Fruit fly (Drosophila melanogaster) whole organism, embryonic: ENCODE data around the gene CG6901.

Source experiments
- CG10431 ChIP-seq: fragments of 200-800 bp; sonication (Bioruptor generic); optimal IDR thresholded peaks from 3 replicates; lab custom pipeline; 2018; ENCODE audit warnings: missing biosample characterization, mild to moderate bottlenecking, missing genetic modification characterization
- CG12155 ChIP-seq: fragments of 200-800 bp; sonication (Bioruptor generic); optimal IDR thresholded peaks from 3 replicates; lab custom pipeline; 2016; ENCODE audit warnings: missing biosample characterization, missing genetic modification characterization
- CG1233 ChIP-seq: fragments of 200-800 bp; sonication (Bioruptor generic); optimal IDR thresholded peaks from 4 replicates; lab custom pipeline; 2018; ENCODE audit warnings: missing biosample characterization, mild to moderate bottlenecking, missing genetic modification characterization
- CG13287 ChIP-seq: fragments of 200-800 bp; sonication (Bioruptor generic); IDR thresholded peaks from 2 replicates; pipeline ENCODE4 v1.3.6; 2022; ENCODE audit warnings: missing biosample characterization, missing genetic modification characterization; ENCODE audit not compliant: partially characterized antibody
- CG13775 ChIP-seq: fragments of 200-800 bp; sonication (Bioruptor generic); optimal IDR thresholded peaks from 3 replicates; lab custom pipeline; 2017; ENCODE audit warnings: missing biosample characterization, mild to moderate bottlenecking, missing genetic modification characterization
- CG14667 ChIP-seq: fragments of 200-800 bp; sonication (Bioruptor generic); IDR thresholded peaks from 2 replicates; pipeline ENCODE4 v1.3.6; 2022; ENCODE audit warnings: missing biosample characterization, missing genetic modification characterization
- CG15269 ChIP-seq: fragments of 200-800 bp; sonication (Bioruptor generic); optimal IDR thresholded peaks from 2 replicates; lab custom pipeline; 2018; ENCODE audit warnings: missing biosample characterization, mild to moderate bottlenecking, missing genetic modification characterization, moderate library complexity
- CG15696 ChIP-seq: fragments of 200-800 bp; sonication (Bioruptor generic); optimal IDR thresholded peaks from 2 replicates; lab custom pipeline; 2019; ENCODE audit warnings: missing biosample characterization, mild to moderate bottlenecking, missing genetic modification characterization, moderate library complexity
- CG16815 ChIP-seq: fragments of 200-800 bp; sonication (Bioruptor generic); optimal IDR thresholded peaks from 3 replicates; lab custom pipeline; 2017; ENCODE audit warnings: missing biosample characterization, mild to moderate bottlenecking, missing genetic modification characterization
- CG17359 ChIP-seq: fragments of 200-800 bp; sonication (Bioruptor generic); optimal IDR thresholded peaks from 3 replicates; lab custom pipeline; 2018; ENCODE audit warnings: missing biosample characterization, mild to moderate bottlenecking, missing genetic modification characterization, moderate library complexity
- CG17385 ChIP-seq: fragments of 200-800 bp; sonication (Bioruptor generic); optimal IDR thresholded peaks from 3 replicates; lab custom pipeline; 2018; ENCODE audit warnings: missing biosample characterization, mild to moderate bottlenecking, missing genetic modification characterization
- CG17829 ChIP-seq: fragments of 200-800 bp; optimal IDR thresholded peaks from 2 replicates; lab custom pipeline; 2019; ENCODE audit warnings: missing biosample characterization, mild to moderate bottlenecking, missing genetic modification characterization, moderate library complexity
- CG18476 ChIP-seq: fragments of 200-800 bp; sonication (Bioruptor generic); optimal IDR thresholded peaks from 2 replicates; lab custom pipeline; 2016; ENCODE audit warnings: missing biosample characterization, mild to moderate bottlenecking, missing genetic modification characterization
- CG2199 ChIP-seq: fragments of 200-800 bp; sonication (Bioruptor generic); IDR thresholded peaks from 3 replicates; pipeline ENCODE4 v1.3.6; 2022; ENCODE audit warnings: missing biosample characterization, missing genetic modification characterization
- CG30403 ChIP-seq: fragments of 200-800 bp; sonication (Bioruptor generic); optimal IDR thresholded peaks from 3 replicates; lab custom pipeline; 2016; ENCODE audit warnings: missing biosample characterization, missing genetic modification characterization
- CG4617 ChIP-seq: fragments of 200-800 bp; sonication (Bioruptor generic); optimal IDR thresholded peaks from 3 replicates; lab custom pipeline; 2016; ENCODE audit warnings: missing biosample characterization, missing genetic modification characterization, borderline replicate concordance
- CG4854 ChIP-seq: fragments of 200-800 bp; sonication (Bioruptor generic); optimal IDR thresholded peaks from 2 replicates; lab custom pipeline; 2016; ENCODE audit warnings: missing biosample characterization, missing genetic modification characterization, inconsistent platforms
- CG5953 ChIP-seq: fragments of 200-800 bp; sonication (Bioruptor generic); IDR thresholded peaks from 2 replicates; pipeline ENCODE4 v1.3.6; 2022; ENCODE audit warnings: missing biosample characterization, missing genetic modification characterization
- CG6813 ChIP-seq: fragments of 200-800 bp; sonication (Bioruptor generic); optimal IDR thresholded peaks from 2 replicates; lab custom pipeline; 2017; ENCODE audit warnings: missing biosample characterization, missing genetic modification characterization, mild to moderate bottlenecking, moderate library complexity, missing genetic modification reagents
- CG7556 ChIP-seq: fragments of 200-800 bp; sonication (Bioruptor generic); optimal IDR thresholded peaks from 2 replicates; lab custom pipeline; 2017; ENCODE audit warnings: missing biosample characterization, mild to moderate bottlenecking, missing genetic modification characterization
- CG8478 ChIP-seq: fragments of >200 bp; optimal IDR thresholded peaks from 2 replicates; lab custom pipeline; 2018
- CG8765 ChIP-seq: fragments of 200-800 bp; sonication (Bioruptor generic); IDR thresholded peaks from 2 replicates; pipeline ENCODE4 v1.3.6; 2022; ENCODE audit warnings: missing biosample characterization, missing genetic modification characterization
- Camta ChIP-seq: fragments of 200-800 bp; sonication (Bioruptor generic); optimal IDR thresholded peaks from 2 replicates; lab custom pipeline; 2016; ENCODE audit warnings: missing biosample characterization, missing genetic modification characterization
- Dip2 ChIP-seq: fragments of 200-800 bp; sonication (Bioruptor generic); IDR thresholded peaks from 2 replicates; pipeline ENCODE4 v1.3.6; 2022; ENCODE audit warnings: missing biosample characterization, missing genetic modification characterization
- E2f1 ChIP-seq: fragments of 200-800 bp; sonication (Bioruptor generic); IDR thresholded peaks from 2 replicates; pipeline ENCODE4 v1.3.6; 2022; ENCODE audit warnings: missing biosample characterization, missing genetic modification characterization
- MESR4 ChIP-seq: fragments of 200-800 bp; sonication (Bioruptor generic); optimal IDR thresholded peaks from 2 replicates; lab custom pipeline; 2018; ENCODE audit warnings: missing biosample characterization, mild to moderate bottlenecking, missing genetic modification characterization, moderate library complexity
- MTF-1 ChIP-seq: fragments of 200-800 bp; sonication (Bioruptor generic); optimal IDR thresholded peaks from 2 replicates; lab custom pipeline; 2018; ENCODE audit warnings: missing biosample characterization, mild to moderate bottlenecking, missing genetic modification characterization, borderline replicate concordance
- Max ChIP-seq: fragments of 200-800 bp; sonication (Bioruptor generic); optimal IDR thresholded peaks from 2 replicates; lab custom pipeline; 2016; ENCODE audit warnings: missing biosample characterization, mild to moderate bottlenecking, missing genetic modification characterization
- Sin3A ChIP-seq: fragments of >200 bp; optimal IDR thresholded peaks from 2 replicates; lab custom pipeline; 2018
- Xrp1 ChIP-seq: fragments of 200-800 bp; sonication (Bioruptor generic); IDR thresholded peaks from 2 replicates; pipeline ENCODE4 v1.3.6; 2022; ENCODE audit warnings: missing biosample characterization, missing genetic modification characterization
- amos ChIP-seq: fragments of 200-800 bp; sonication (Bioruptor generic); IDR thresholded peaks from 2 replicates; pipeline ENCODE4 v1.3.6; 2022; ENCODE audit warnings: missing biosample characterization, missing genetic modification characterization; ENCODE audit not compliant: partially characterized antibody
- bcd ChIP-seq: fragments of 200-800 bp; sonication (Bioruptor generic); optimal IDR thresholded peaks from 2 replicates; lab custom pipeline; 2017; ENCODE audit warnings: missing biosample characterization, mild to moderate bottlenecking, missing genetic modification characterization
- bigmax ChIP-seq: fragments of 200-800 bp; sonication (Bioruptor generic); optimal IDR thresholded peaks from 2 replicates; lab custom pipeline; 2018; ENCODE audit warnings: missing biosample characterization, mild to moderate bottlenecking, missing genetic modification characterization
- chm ChIP-seq: fragments of 200-800 bp; sonication (Bioruptor generic); IDR thresholded peaks from 2 replicates; pipeline ENCODE4 v1.3.6; 2022; ENCODE audit warnings: missing biosample characterization, missing genetic modification characterization
- ci ChIP-seq: fragments of 200-800 bp; sonication (Bioruptor generic); IDR thresholded peaks from 3 replicates; pipeline ENCODE4 v1.3.6; 2022; ENCODE audit warnings: missing biosample characterization, missing genetic modification characterization
- crol ChIP-seq: fragments of 200-800 bp; sonication (Bioruptor generic); IDR thresholded peaks from 2 replicates; pipeline ENCODE4 v1.3.6; 2022; ENCODE audit warnings: missing biosample characterization, missing genetic modification characterization
- dmrt11E ChIP-seq: fragments of 200-800 bp; sonication (Bioruptor generic); optimal IDR thresholded peaks from 3 replicates; lab custom pipeline; 2018; ENCODE audit warnings: missing biosample characterization, mild to moderate bottlenecking, missing genetic modification characterization, moderate library complexity
- ems ChIP-seq: fragments of 200-800 bp; sonication (Bioruptor generic); optimal IDR thresholded peaks from 3 replicates; lab custom pipeline; 2016; ENCODE audit warnings: missing biosample characterization, missing genetic modification characterization
- fd102C ChIP-seq: fragments of 200-800 bp; sonication (Bioruptor generic); optimal IDR thresholded peaks from 2 replicates; lab custom pipeline; 2018; ENCODE audit warnings: missing biosample characterization, mild to moderate bottlenecking, missing genetic modification characterization, moderate library complexity
- grau ChIP-seq: fragments of 200-800 bp; optimal IDR thresholded peaks from 3 replicates; lab custom pipeline; 2019; ENCODE audit warnings: missing biosample characterization, mild to moderate bottlenecking, missing genetic modification characterization, moderate library complexity
- grn ChIP-seq: fragments of 200-800 bp; sonication (Bioruptor generic); optimal IDR thresholded peaks from 3 replicates; lab custom pipeline; 2017; ENCODE audit warnings: missing biosample characterization, missing genetic modification characterization
- her ChIP-seq: fragments of 200-800 bp; sonication (Bioruptor generic); optimal IDR thresholded peaks from 2 replicates; lab custom pipeline; 2016; ENCODE audit warnings: missing biosample characterization, missing genetic modification characterization
- lbe ChIP-seq: fragments of 200-800 bp; sonication (Bioruptor generic); optimal IDR thresholded peaks from 2 replicates; lab custom pipeline; 2016; ENCODE audit warnings: missing biosample characterization, mild to moderate bottlenecking, missing genetic modification characterization
- lov ChIP-seq, 2 experiments: fragments of 200-800 bp in 1 of 2; fragments of >200 bp in 1 of 2; sonication (Bioruptor generic) in 1 of 2; IDR thresholded peaks in 1 of 2; optimal IDR thresholded peaks in 1 of 2; 2 replicates in 1 of 2; 3 replicates in 1 of 2; pipeline versions ENCODE4 v1.3.6 to Lab custom; 2017 to 2022; ENCODE audit warnings: missing biosample characterization in 1 of 2, missing genetic modification characterization in 1 of 2
- prd ChIP-seq, 3 experiments: fragments of >200 bp in 2 of 3; fragments of 200-800 bp in 1 of 3; sonication (Bioruptor generic) in 1 of 3; optimal IDR thresholded peaks in 2 of 3; IDR thresholded peaks in 1 of 3; 2 replicates in 2 of 3; 3 replicates in 1 of 3; pipeline versions ENCODE4 v1.3.6 to Lab custom; 2017 to 2022; ENCODE audit warnings: missing biosample characterization in 1 of 3, missing genetic modification characterization in 1 of 3
- repo ChIP-seq: fragments of 200-800 bp; sonication (Bioruptor generic); optimal IDR thresholded peaks from 2 replicates; lab custom pipeline; 2016; ENCODE audit warnings: missing biosample characterization, missing genetic modification characterization
- rib ChIP-seq: fragments of 200-800 bp; sonication (Bioruptor generic); IDR thresholded peaks from 2 replicates; pipeline ENCODE4 v1.3.6; 2022; ENCODE audit warnings: missing biosample characterization, missing genetic modification characterization
- toy ChIP-seq: fragments of 200-800 bp; sonication (Bioruptor generic); IDR thresholded peaks from 2 replicates; pipeline ENCODE4 v1.3.6; 2022; ENCODE audit warnings: missing biosample characterization, missing genetic modification characterization
- vfl ChIP-seq: fragments of 200-800 bp; sonication (Bioruptor generic); optimal IDR thresholded peaks from 2 replicates; lab custom pipeline; 2016; ENCODE audit warnings: missing biosample characterization, missing genetic modification characterization
- wor ChIP-seq: fragments of 200-800 bp; sonication (Bioruptor generic); IDR thresholded peaks from 2 replicates; pipeline ENCODE4 v1.3.6; 2022; ENCODE audit warnings: missing biosample characterization, missing genetic modification characterization

The CG6901 gene

DNA sequence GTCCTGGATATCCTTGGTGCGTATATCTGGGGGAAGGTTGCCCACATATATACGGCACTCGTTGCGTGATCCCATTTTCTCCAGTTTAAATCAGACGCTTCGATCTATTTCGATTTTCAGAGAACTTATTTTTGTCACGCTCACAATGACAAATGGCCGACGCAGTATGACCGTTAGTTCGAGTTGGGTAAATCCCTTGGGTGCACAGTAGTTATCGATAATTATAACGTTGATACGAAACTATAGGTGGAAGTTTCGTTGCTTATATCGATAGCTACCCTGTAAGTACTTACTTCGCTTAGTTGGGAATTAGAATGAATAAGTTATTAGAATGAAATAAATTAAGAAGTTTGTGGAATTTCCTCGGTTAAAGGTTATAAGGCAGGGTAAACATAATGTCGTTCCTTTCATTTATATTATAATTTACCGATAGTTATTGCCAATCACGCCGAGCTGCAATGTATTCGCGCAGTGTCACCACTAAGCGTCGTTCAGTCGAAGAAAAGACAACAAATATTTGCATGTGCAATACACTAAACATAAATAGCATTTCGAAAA lies 18.7 kb downstream of the CG6901 start, which contains the start of the genes SF2 and pad (continued):
- TF ChIP-seq CG17359 (tag; lab: Kevin White, UChicago), result peak; percentile 67
- TF ChIP-seq ci, result no peak; the same call in 2 of the 3 replicates
- no peak for TF ChIP-seq repo (GFP tag; lab: Kevin White, UChicago)
- peak; percentile 86 for TF ChIP-seq CG17829 (tag; lab: Kevin White, UChicago)
- TF ChIP-seq wor, result 0 out of 2 replicates have a peak, but pooled peaks have one; percentile 29
- peak; percentile 76 for TF ChIP-seq Camta (GFP tag; lab: Kevin White, UChicago)
- peak; percentile 96 for TF ChIP-seq CG13287 (GFP tag; lab: Robert Waterston, UW)
- TF ChIP-seq CG8765 (GFP tag; lab: Robert Waterston, UW), result peak; percentile 45; the same call in 1 of the 2 replicates
- TF ChIP-seq Dip2 (GFP tag; lab: Robert Waterston, UW), result no peak
- peak; percentile 88 for TF ChIP-seq amos (GFP tag; lab: Robert Waterston, UW)
- TF ChIP-seq vfl (GFP tag; lab: Kevin White, UChicago), result peak; percentile 85
- TF ChIP-seq Xrp1, result peak; percentile 56; the same call in 1 of the 2 replicates
- TF ChIP-seq CG4617 (GFP tag; lab: Kevin White, UChicago), result peak; percentile 68
- peak; percentile 84 for TF ChIP-seq grau
- no peak for TF ChIP-seq crol
- peak; percentile 84 for TF ChIP-seq CG13775 (GFP tag; lab: Kevin White, UChicago)
- TF ChIP-seq E2f1, result peak; percentile 35
- peak; percentile 61 for TF ChIP-seq CG17385 (GFP tag; lab: Kevin White, UChicago)
- TF ChIP-seq CG10431 (GFP tag; lab: Kevin White, UChicago), result peak; percentile 10
- TF ChIP-seq lbe, result peak; percentile 82
- peak; percentile 70 for TF ChIP-seq dmrt11E (tag; lab: Kevin White, UChicago)
- TF ChIP-seq her (GFP tag; lab: Kevin White, UChicago), result no peak
- peak; percentile 63 for TF ChIP-seq CG7556
- peak; percentile 3 for TF ChIP-seq fd102C
- TF ChIP-seq rib (GFP tag; lab: Robert Waterston, UW), result no peak
- peak; percentile 96 for TF ChIP-seq Sin3A (lab: Kevin White, UChicago)
- peak; percentile 88 for TF ChIP-seq CG30403 (GFP tag; lab: Kevin White, UChicago)
- peak; percentile 80 for TF ChIP-seq bcd (GFP tag; lab: Kevin White, UChicago)
- no peak for TF ChIP-seq prd (optimal IDR thresholded peaks at IDR 0.05; lab: Kevin White, UChicago)
- TF ChIP-seq prd (GFP tag; IDR thresholded peaks at IDR 0.05; lab: Robert Waterston, UW), result peak; percentile 86
- peak; percentile 78 for TF ChIP-seq CG15269 (tag; lab: Kevin White, UChicago)
- peak; percentile 61 for TF ChIP-seq CG16815 (GFP tag; lab: Kevin White, UChicago)
- peak; percentile 86 for TF ChIP-seq CG15696
- no peak for TF ChIP-seq MTF-1 (GFP tag; lab: Kevin White, UChicago)
- TF ChIP-seq CG1233 (GFP tag; lab: Kevin White, UChicago), result peak; percentile 57
- no peak for TF ChIP-seq chm (GFP tag; lab: Robert Waterston, UW)
- no peak for TF ChIP-seq CG8478 (lab: Kevin White, UChicago)
- TF ChIP-seq CG14667 (GFP tag; lab: Robert Waterston, UW), result no peak
- no peak for TF ChIP-seq CG5953 (GFP tag; lab: Robert Waterston, UW)
- TF ChIP-seq CG12155, result peak; percentile 81
- TF ChIP-seq bigmax (GFP tag; lab: Kevin White, UChicago), result no peak
- TF ChIP-seq CG18476, result peak; percentile 64
- TF ChIP-seq Max (GFP tag; lab: Kevin White, UChicago), result peak; percentile 87
- peak; percentile 60 for TF ChIP-seq CG4854
- TF ChIP-seq grn (GFP tag; lab: Kevin White, UChicago), result peak; percentile 34
- TF ChIP-seq CG2199 (GFP tag; lab: Robert Waterston, UW), result no peak
- TF ChIP-seq MESR4 (GFP tag; lab: Kevin White, UChicago), result peak; percentile 95
- TF ChIP-seq toy (GFP tag; lab: Robert Waterston, UW), result no peak
- peak; percentile 82 for TF ChIP-seq ems
- no peak for TF ChIP-seq lov (optimal IDR thresholded peaks at IDR 0.05; lab: Kevin White, UChicago)
- no peak for TF ChIP-seq lov (GFP tag; IDR thresholded peaks at IDR 0.05; lab: Robert Waterston, UW)
- TF ChIP-seq CG6813 (GFP tag; lab: Kevin White, UChicago), result peak; percentile 28
